Fruit fly (Drosophila melanogaster) whole organism, embryonic: ENCODE results near the gene CG34461.

ENCODE experiments used
- Antp ChIP-seq: fragments of 200-800 bp; sonication (Bioruptor generic); optimal IDR thresholded peaks from 3 replicates; lab custom pipeline; 2016; ENCODE audit warnings: missing biosample characterization, missing genetic modification characterization
- Bteb2 ChIP-seq: fragments of 200-800 bp; sonication (Bioruptor generic); optimal IDR thresholded peaks from 2 replicates; lab custom pipeline; 2016; ENCODE audit warnings: missing biosample characterization, missing genetic modification characterization
- CG10321 ChIP-seq: fragments of 200-800 bp; sonication (Bioruptor generic); IDR thresholded peaks from 2 replicates; pipeline ENCODE4 v1.3.6; 2022; ENCODE audit warnings: missing biosample characterization, missing genetic modification characterization
- CG10366 ChIP-seq: fragments of 200-800 bp; sonication (Bioruptor generic); IDR thresholded peaks from 2 replicates; pipeline ENCODE4 v1.3.6; 2022; ENCODE audit warnings: missing biosample characterization, missing genetic modification characterization
- CG11085 ChIP-seq: fragments of 200-800 bp; sonication (Bioruptor generic); IDR thresholded peaks from 2 replicates; pipeline ENCODE4 v1.3.6; 2022; ENCODE audit warnings: missing biosample characterization, missing genetic modification characterization
- CG11093 ChIP-seq: fragments of 200-800 bp; sonication (Bioruptor generic); IDR thresholded peaks from 3 replicates; pipeline ENCODE4 v1.3.6; 2022; ENCODE audit warnings: missing biosample characterization, missing genetic modification characterization
- CG11247 ChIP-seq: fragments of 200-800 bp; sonication (Bioruptor generic); IDR thresholded peaks from 2 replicates; pipeline ENCODE4 v1.3.6; 2022; ENCODE audit warnings: missing biosample characterization, missing genetic modification characterization
- CG13775 ChIP-seq: fragments of 200-800 bp; sonication (Bioruptor generic); optimal IDR thresholded peaks from 3 replicates; lab custom pipeline; 2017; ENCODE audit warnings: missing biosample characterization, mild to moderate bottlenecking, missing genetic modification characterization
- CG14050 ChIP-seq: fragments of 200-800 bp; sonication (Bioruptor generic); IDR thresholded peaks from 3 replicates; pipeline ENCODE4 v1.3.6; 2022; ENCODE audit warnings: missing biosample characterization, missing genetic modification characterization
- CG1603 ChIP-seq: fragments of 200-800 bp; sonication (Bioruptor generic); optimal IDR thresholded peaks from 2 replicates; lab custom pipeline; 2019; ENCODE audit warnings: missing biosample characterization, mild to moderate bottlenecking, missing genetic modification characterization, moderate library complexity
- CG1647 ChIP-seq: fragments of 200-800 bp; sonication (Bioruptor generic); optimal IDR thresholded peaks from 3 replicates; lab custom pipeline; 2016; ENCODE audit warnings: missing biosample characterization, missing genetic modification characterization
- CG18599 ChIP-seq: fragments of 200-800 bp; sonication (Bioruptor generic); optimal IDR thresholded peaks from 3 replicates; lab custom pipeline; 2017; ENCODE audit warnings: missing biosample characterization, missing genetic modification characterization, mild to moderate bottlenecking, moderate library complexity, missing genetic modification reagents
- CG2116 ChIP-seq: fragments of 200-800 bp; sonication (Bioruptor generic); optimal IDR thresholded peaks from 3 replicates; lab custom pipeline; 2018; ENCODE audit warnings: missing biosample characterization, mild to moderate bottlenecking, missing genetic modification characterization
- CG2875 ChIP-seq: fragments of 200-800 bp; sonication (Bioruptor generic); optimal IDR thresholded peaks from 2 replicates; lab custom pipeline; 2017; ENCODE audit warnings: missing biosample characterization, mild to moderate bottlenecking, missing genetic modification characterization, missing genetic modification reagents
- CG3281 ChIP-seq: fragments of 200-800 bp; sonication (Bioruptor generic); optimal IDR thresholded peaks from 3 replicates; lab custom pipeline; 2017; ENCODE audit warnings: missing biosample characterization, mild to moderate bottlenecking, missing genetic modification characterization
- CG34376 ChIP-seq: fragments of 200-800 bp; sonication (Bioruptor generic); optimal IDR thresholded peaks from 2 replicates; lab custom pipeline; 2018; ENCODE audit warnings: missing biosample characterization, mild to moderate bottlenecking, missing genetic modification characterization
- CG4730 ChIP-seq: fragments of 200-800 bp; sonication (Bioruptor generic); IDR thresholded peaks from 2 replicates; pipeline ENCODE4 v1.3.6; 2022; ENCODE audit warnings: missing biosample characterization, missing genetic modification characterization
- CG6254 ChIP-seq: fragments of 200-800 bp; sonication (Bioruptor generic); optimal IDR thresholded peaks from 3 replicates; lab custom pipeline; 2017; ENCODE audit warnings: mild to moderate bottlenecking, missing biosample characterization, missing genetic modification reagents, missing genetic modification characterization
- CG6689 ChIP-seq: fragments of 200-800 bp; sonication (Bioruptor generic); IDR thresholded peaks from 2 replicates; pipeline ENCODE4 v1.3.6; 2022; ENCODE audit warnings: missing biosample characterization, missing genetic modification characterization
- CG6765 ChIP-seq: fragments of 200-800 bp; sonication (Bioruptor generic); optimal IDR thresholded peaks from 3 replicates; lab custom pipeline; 2017; ENCODE audit warnings: missing biosample characterization, mild to moderate bottlenecking, missing genetic modification characterization
- CG7745 ChIP-seq: fragments of 200-800 bp; sonication (Bioruptor generic); optimal IDR thresholded peaks from 2 replicates; lab custom pipeline; 2018; ENCODE audit warnings: missing biosample characterization, mild to moderate bottlenecking, missing genetic modification characterization, moderate library complexity
- CG8290 ChIP-seq, 3 experiments: fragments of 200-800 bp; sonication (Bioruptor generic); optimal IDR thresholded peaks; 2 replicates each; lab custom pipeline; 2016 to 2019; ENCODE audit warnings: missing biosample characterization in 3 of 3, missing genetic modification characterization in 3 of 3, mild to moderate bottlenecking in 2 of 3, moderate library complexity in 1 of 3
- CG9817 ChIP-seq: fragments of 200-800 bp; sonication (Bioruptor generic); optimal IDR thresholded peaks from 2 replicates; lab custom pipeline; 2018; ENCODE audit warnings: missing biosample characterization, mild to moderate bottlenecking, missing genetic modification characterization, moderate library complexity
- Fer1 ChIP-seq: fragments of 200-800 bp; sonication (Bioruptor generic); optimal IDR thresholded peaks from 2 replicates; lab custom pipeline; 2017; ENCODE audit warnings: missing biosample characterization, mild to moderate bottlenecking, missing genetic modification characterization
- Gsc ChIP-seq: fragments of 200-800 bp; sonication (Bioruptor generic); IDR thresholded peaks from 2 replicates; pipeline ENCODE4 v1.3.6; 2022; ENCODE audit warnings: missing biosample characterization, missing genetic modification characterization
- H15 ChIP-seq: fragments of 200-800 bp; sonication (Bioruptor generic); IDR thresholded peaks from 3 replicates; pipeline ENCODE4 v1.3.6; 2022; ENCODE audit warnings: missing biosample characterization, missing genetic modification characterization
- Hr3 ChIP-seq: fragments of 200-800 bp; sonication (Bioruptor generic); optimal IDR thresholded peaks from 3 replicates; lab custom pipeline; 2016; ENCODE audit warnings: missing biosample characterization, missing genetic modification characterization
- Jarid2 ChIP-seq: fragments of 200-800 bp; sonication (Bioruptor generic); optimal IDR thresholded peaks from 3 replicates; lab custom pipeline; 2017; ENCODE audit warnings: mild to moderate bottlenecking, missing biosample characterization, missing genetic modification reagents, missing genetic modification characterization
- MESR4 ChIP-seq: fragments of 200-800 bp; sonication (Bioruptor generic); optimal IDR thresholded peaks from 2 replicates; lab custom pipeline; 2018; ENCODE audit warnings: missing biosample characterization, mild to moderate bottlenecking, missing genetic modification characterization, moderate library complexity
- Pdp1 ChIP-seq, 2 experiments: fragments of 200-800 bp; sonication (Bioruptor generic); optimal IDR thresholded peaks; 3 replicates each; lab custom pipeline; 2016; ENCODE audit warnings: missing biosample characterization in 2 of 2, missing genetic modification characterization in 2 of 2, mild to moderate bottlenecking in 1 of 2, moderate library complexity in 1 of 2
- Poxn ChIP-seq: fragments of 200-800 bp; sonication (Bioruptor generic); IDR thresholded peaks from 2 replicates; pipeline ENCODE4 v1.3.6; 2022; ENCODE audit warnings: missing biosample characterization, missing genetic modification characterization
- Side ChIP-seq: fragments of 200-800 bp; sonication (Bioruptor generic); optimal IDR thresholded peaks from 2 replicates; lab custom pipeline; 2016; ENCODE audit warnings: missing biosample characterization, missing genetic modification characterization
- YL-1 ChIP-seq: fragments of 200-800 bp; sonication (Bioruptor generic); optimal IDR thresholded peaks from 3 replicates; lab custom pipeline; 2017; ENCODE audit warnings: missing biosample characterization, mild to moderate bottlenecking, missing genetic modification characterization
- amos ChIP-seq: fragments of 200-800 bp; sonication (Bioruptor generic); IDR thresholded peaks from 2 replicates; pipeline ENCODE4 v1.3.6; 2022; ENCODE audit warnings: missing biosample characterization, missing genetic modification characterization; ENCODE audit not compliant: partially characterized antibody
- ato ChIP-seq: fragments of 200-800 bp; sonication (Bioruptor generic); IDR thresholded peaks from 2 replicates; pipeline ENCODE4 v1.3.6; 2022; ENCODE audit warnings: missing biosample characterization, missing genetic modification characterization; ENCODE audit not compliant: partially characterized antibody
- bab2 ChIP-seq: fragments of 200-800 bp; sonication (Bioruptor generic); optimal IDR thresholded peaks from 2 replicates; lab custom pipeline; 2016; ENCODE audit warnings: missing biosample characterization, missing genetic modification characterization
- crp ChIP-seq, 2 experiments: fragments of 200-800 bp; sonication (Bioruptor generic); optimal IDR thresholded peaks; 2 replicates in 1 of 2; 3 replicates in 1 of 2; lab custom pipeline; 2017; ENCODE audit warnings: missing biosample characterization in 2 of 2, missing genetic modification characterization in 2 of 2, mild to moderate bottlenecking in 1 of 2, moderate library complexity in 1 of 2
- dan ChIP-seq: fragments of 200-800 bp; sonication (Bioruptor generic); IDR thresholded peaks from 2 replicates; pipeline ENCODE4 v1.3.6; 2022; ENCODE audit warnings: missing biosample characterization, missing genetic modification characterization
- dimm ChIP-seq: fragments of 200-800 bp; sonication (Bioruptor generic); IDR thresholded peaks from 2 replicates; pipeline ENCODE4 v1.3.6; 2022; ENCODE audit warnings: missing biosample characterization, missing genetic modification characterization
- dpn ChIP-seq, 2 experiments: fragments of 200-800 bp; sonication (Bioruptor generic); optimal IDR thresholded peaks; 3 replicates each; lab custom pipeline; 2016; ENCODE audit warnings: missing biosample characterization in 2 of 2, missing genetic modification characterization in 2 of 2
- fd3F ChIP-seq: fragments of 200-800 bp; sonication (Bioruptor generic); optimal IDR thresholded peaks from 2 replicates; lab custom pipeline; 2018; ENCODE audit warnings: missing biosample characterization, mild to moderate bottlenecking, missing genetic modification characterization, moderate library complexity
- h ChIP-seq: fragments of >200 bp; optimal IDR thresholded peaks from 2 replicates; lab custom pipeline; 2017
- mam ChIP-seq: fragments of 200-800 bp; sonication (Bioruptor generic); optimal IDR thresholded peaks from 3 replicates; lab custom pipeline; 2016; ENCODE audit warnings: missing biosample characterization, missing genetic modification characterization
- nau ChIP-seq: fragments of 200-800 bp; sonication (Bioruptor generic); optimal IDR thresholded peaks from 3 replicates; lab custom pipeline; 2017; ENCODE audit warnings: missing biosample characterization, mild to moderate bottlenecking, missing genetic modification characterization, missing genetic modification reagents
- nom ChIP-seq: fragments of 200-800 bp; sonication (Bioruptor generic); optimal IDR thresholded peaks from 2 replicates; lab custom pipeline; 2017; ENCODE audit warnings: missing biosample characterization, missing genetic modification characterization, mild to moderate bottlenecking, moderate library complexity, missing genetic modification reagents
- sens-2 ChIP-seq: fragments of 200-800 bp; sonication (Bioruptor generic); IDR thresholded peaks from 2 replicates; pipeline ENCODE4 v1.3.6; 2022; ENCODE audit warnings: missing biosample characterization, missing genetic modification characterization
- unpg ChIP-seq: fragments of 200-800 bp; sonication (Bioruptor generic); optimal IDR thresholded peaks from 3 replicates; lab custom pipeline; 2018; ENCODE audit warnings: missing biosample characterization, mild to moderate bottlenecking, missing genetic modification characterization, moderate library complexity
- usp ChIP-seq: fragments of >200 bp; optimal IDR thresholded peaks from 2 replicates; lab custom pipeline; 2017; ENCODE audit warnings: missing biosample characterization, missing genetic modification characterization
- vfl ChIP-seq: fragments of 200-800 bp; sonication (Bioruptor generic); optimal IDR thresholded peaks from 2 replicates; lab custom pipeline; 2016; ENCODE audit warnings: missing biosample characterization, missing genetic modification characterization

The CG34461 gene

DNA sequence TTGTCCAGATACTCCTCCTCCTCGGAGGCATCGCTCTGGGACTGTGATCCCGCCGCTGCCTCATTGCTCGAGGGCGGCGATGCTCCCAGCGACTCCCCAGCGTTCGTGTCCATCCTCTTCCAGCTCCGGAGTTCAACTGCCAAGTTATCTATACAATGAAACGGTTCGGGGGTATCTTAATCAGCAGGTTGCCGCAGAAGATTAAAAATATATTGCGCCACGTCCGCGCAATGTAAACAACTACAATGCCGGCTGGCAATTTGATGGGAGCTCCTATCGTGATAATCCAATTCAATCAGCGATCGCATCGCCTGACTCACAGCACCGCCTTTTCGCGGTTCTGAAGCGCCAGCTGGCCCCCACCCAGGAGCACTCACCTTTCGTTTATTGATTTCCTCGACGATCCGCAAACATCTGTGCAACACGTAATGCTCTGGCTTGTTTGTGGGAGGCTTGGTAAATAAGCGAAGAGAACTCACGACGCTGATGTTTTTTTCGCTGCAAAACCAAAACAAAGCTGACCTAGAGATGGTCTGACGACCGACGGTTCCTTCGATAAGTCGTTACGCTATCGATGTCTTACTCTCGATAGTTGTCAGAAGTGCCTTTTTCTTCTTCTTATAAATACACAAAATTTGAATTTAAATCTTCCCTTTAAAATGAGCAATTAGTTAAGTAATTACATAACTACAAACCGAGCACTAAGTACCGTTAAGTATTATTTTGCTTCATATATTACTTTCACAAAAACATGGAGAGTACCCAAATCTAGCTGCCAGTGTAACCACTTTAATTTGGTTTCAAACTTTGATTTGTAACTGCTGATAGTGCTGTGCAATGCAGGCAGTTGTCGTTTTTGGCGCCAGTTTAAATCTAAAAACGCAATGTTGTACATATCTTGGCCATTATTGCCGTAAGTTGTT lies 36.1 kb upstream of the CG34461 start, which contains the start of gene cert (continued):
- TF ChIP-seq CG13775 (GFP tag; lab: Kevin White, UChicago) (peak; percentile 33), dpn (GFP tag; optimal IDR thresholded peaks at IDR 0.05; lab: Kevin White, UChicago) (peak; percentile 33 to 44), CG1603 (tag; lab: Kevin White, UChicago) (peak; percentile 38), CG2875 (GFP tag; lab: Kevin White, UChicago) (no peak), CG10321 (GFP tag; lab: Robert Waterston, UW) (no peak), Gsc (GFP tag; lab: Robert Waterston, UW) (no peak), unpg (no peak), CG4730 (GFP tag; lab: Robert Waterston, UW) (no peak), Bteb2 (GFP tag; lab: Kevin White, UChicago) (no peak), CG14050 (GFP tag; lab: Robert Waterston, UW) (no peak), CG11093 (GFP tag; lab: Robert Waterston, UW) (no peak), CG8290 (GFP tag; optimal IDR thresholded peaks at IDR 0.05; lab: Kevin White, UChicago) (no peak), CG8290 (tag; optimal IDR thresholded peaks at IDR 0.05; lab: Kevin White, UChicago) (no peak), Side (GFP tag; lab: Kevin White, UChicago) (no peak), vfl (GFP tag; lab: Kevin White, UChicago) (no peak), Hr3 (GFP tag; lab: Kevin White, UChicago) (peak; percentile 21), CG11085 (GFP tag; lab: Robert Waterston, UW) (no peak), mam (GFP tag; lab: Kevin White, UChicago) (peak; percentile 53), nau (GFP tag; lab: Kevin White, UChicago) (peak; percentile 29), nom (GFP tag; lab: Kevin White, UChicago) (peak; percentile 26), CG9817 (tag; lab: Kevin White, UChicago) (no peak), CG6254 (GFP tag; lab: Kevin White, UChicago) (no peak), CG6689 (GFP tag; lab: Robert Waterston, UW) (no peak), CG11247 (GFP tag; lab: Robert Waterston, UW) (no peak), usp (no peak), CG10366 (GFP tag; lab: Robert Waterston, UW) (no peak), CG3281 (GFP tag; lab: Kevin White, UChicago) (no peak), dan (GFP tag; lab: Robert Waterston, UW) (no peak), YL-1 (GFP tag; lab: Kevin White, UChicago) (peak; percentile 52), crp (GFP tag; optimal IDR thresholded peaks at IDR 0.05; lab: Kevin White, UChicago) (peak in 1 of 2 experiments; percentile 75), ato (GFP tag; lab: Robert Waterston, UW) (peak; percentile 86), bab2 (GFP tag; lab: Kevin White, UChicago) (peak; percentile 35), Pdp1 (GFP tag; optimal IDR thresholded peaks at IDR 0.05; lab: Kevin White, UChicago) (peak in 1 of 2 experiments; percentile 74), CG7745 (tag; lab: Kevin White, UChicago) (no peak), CG1647 (GFP tag; lab: Kevin White, UChicago) (no peak), dimm (no peak), fd3F (GFP tag; lab: Kevin White, UChicago) (no peak), CG2116 (peak; percentile 92), Antp (no peak), Poxn (GFP tag; lab: Robert Waterston, UW) (no peak), h (lab: Kevin White, UChicago) (no peak), CG18599 (no peak), Fer1 (GFP tag; lab: Kevin White, UChicago) (peak; percentile 44), MESR4 (GFP tag; lab: Kevin White, UChicago) (peak; percentile 72), CG34376 (GFP tag; lab: Kevin White, UChicago) (peak; percentile 33), sens-2 (GFP tag; lab: Robert Waterston, UW) (no peak), amos (peak; percentile 91), CG6765 (GFP tag; lab: Kevin White, UChicago) (peak; percentile 22), Jarid2 (GFP tag; lab: Kevin White, UChicago) (no peak), H15 (GFP tag; lab: Robert Waterston, UW) (no peak)
